Fruit fly (Drosophila melanogaster) S2 (cell line): Measurements from ENCODE around the gene Dsp1.

Source experiments
- CG8478 ChIP-seq: fragments of >200 bp; optimal IDR thresholded peaks from 2 replicates; lab custom pipeline; 2018
- CTCF ChIP-seq, 2 experiments: fragments of >200 bp; optimal IDR thresholded peaks; 2 replicates each; lab custom pipeline; 2018

- no peak for TF ChIP-seq CG8478 (lab: Kevin White, UChicago)
- no peak for TF ChIP-seq CTCF (optimal IDR thresholded peaks at IDR 0.05; lab: Kevin White, UChicago)
Measured at dm6 chrX:16321037-16321436, 12.4 kb upstream of the Dsp1 start.
